Worm (Caenorhabditis elegans) whole organism, L1 larva: ENCODE data around the gene col-127.

Experiments
- C34B4.2 ChIP-seq: sonication (generic microtip); optimal IDR thresholded peaks from 2 replicates; lab custom pipeline; 2017; ENCODE audit warnings: mild to moderate bottlenecking, missing genetic modification characterization, missing compliant biosample characterization
- Y116A8C.19 ChIP-seq: sonication (generic microtip); optimal IDR thresholded peaks from 2 replicates; lab custom pipeline; 2016; ENCODE audit warnings: missing compliant biosample characterization, missing genetic modification characterization, borderline replicate concordance
- aha-1 ChIP-seq: fragments of 150-350 bp; optimal IDR thresholded peaks from 2 replicates; lab custom pipeline; 2014; ENCODE audit warnings: missing biosample characterization, missing genetic modification characterization
- blmp-1 ChIP-seq: fragments of 150-350 bp; optimal IDR thresholded peaks from 2 replicates; lab custom pipeline; 2014; ENCODE audit warnings: missing biosample characterization, missing genetic modification characterization
- ceh-88 ChIP-seq: fragments of 200-800 bp; sonication (Bioruptor generic); IDR thresholded peaks from 2 replicates; pipeline ENCODE4 v1.3.6; 2022; ENCODE audit warnings: missing genetic modification characterization, missing compliant biosample characterization
- dpl-1 ChIP-seq, 3 experiments: fragments of 150-350 bp in 2 of 3; sonication (generic microtip) in 1 of 3; optimal IDR thresholded peaks; 2 replicates each; lab custom pipeline; 2014 to 2017; ENCODE audit warnings: missing biosample characterization in 3 of 3, missing genetic modification characterization in 3 of 3, missing genetic modification reagents in 3 of 3
- efl-1 ChIP-seq, 4 experiments: fragments of 150-350 bp; optimal IDR thresholded peaks in 3 of 4; peaks in 1 of 4; 1 replicate in 1 of 4; 2 replicates in 3 of 4; lab custom pipeline; 2014; ENCODE audit warnings: missing biosample characterization in 2 of 4, missing genetic modification characterization in 2 of 4, missing genetic modification reagents in 2 of 4
- egl-27 ChIP-seq, 2 experiments: fragments of 150-350 bp in 1 of 2; sonication (generic microtip); optimal IDR thresholded peaks; 3 replicates each; lab custom pipeline; 2017 to 2018; ENCODE audit warnings: missing biosample characterization in 2 of 2, missing genetic modification characterization in 2 of 2, missing genetic modification reagents in 2 of 2
- elt-2 ChIP-seq: sonication (generic microtip); optimal IDR thresholded peaks from 2 replicates; lab custom pipeline; 2016; ENCODE audit warnings: missing genetic modification characterization, mild to moderate bottlenecking, inconsistent platforms, missing compliant biosample characterization, missing genetic modification reagents
- mab-9 ChIP-seq: fragments of 200-800 bp; sonication (Bioruptor generic); IDR thresholded peaks from 2 replicates; pipeline ENCODE4 v1.3.6; 2022; ENCODE audit warnings: missing genetic modification reagents, missing genetic modification characterization, missing compliant biosample characterization
- mef-2 ChIP-seq: fragments of 150-350 bp; optimal IDR thresholded peaks from 2 replicates; lab custom pipeline; 2014; ENCODE audit warnings: missing biosample characterization, missing genetic modification characterization
- nhr-11 ChIP-seq: fragments of 150-350 bp; optimal IDR thresholded peaks from 2 replicates; lab custom pipeline; 2014; ENCODE audit warnings: missing biosample characterization, missing genetic modification characterization
- nhr-237 ChIP-seq: fragments of 150-350 bp; optimal IDR thresholded peaks from 2 replicates; lab custom pipeline; 2014; ENCODE audit warnings: missing biosample characterization, missing genetic modification characterization
- nhr-28 ChIP-seq: fragments of 150-350 bp; optimal IDR thresholded peaks from 2 replicates; lab custom pipeline; 2014; ENCODE audit warnings: missing biosample characterization, missing genetic modification characterization
- nhr-85 ChIP-seq: sonication (generic microtip); peaks from one replicate; lab custom pipeline; 2016; ENCODE audit warnings: missing genetic modification characterization, inconsistent platforms, missing compliant biosample characterization
- nhr-90 ChIP-seq: sonication (generic microtip); optimal IDR thresholded peaks from 2 replicates; lab custom pipeline; 2016; ENCODE audit warnings: mild to moderate bottlenecking, missing genetic modification characterization, missing compliant biosample characterization; ENCODE audit not compliant: poor library complexity
- pqm-1 ChIP-seq: sonication (generic microtip); optimal IDR thresholded peaks from 3 replicates; lab custom pipeline; 2017; ENCODE audit warnings: missing biosample characterization, missing genetic modification characterization
- sox-4 ChIP-seq: sonication (generic microtip); optimal IDR thresholded peaks from 2 replicates; lab custom pipeline; 2016; ENCODE audit warnings: missing genetic modification characterization, missing compliant biosample characterization
- unc-86 ChIP-seq: sonication (generic microtip); optimal IDR thresholded peaks from 2 replicates; lab custom pipeline; 2016; ENCODE audit warnings: missing genetic modification characterization, missing compliant biosample characterization

Gene col-127

ce11 chrIV:11229013-11229412 lies 37.0 kb downstream of the col-127 start:
- TF ChIP-seq nhr-237 (tag; lab: Kevin White, UChicago), result no peak
- no peak for TF ChIP-seq efl-1 (optimal IDR thresholded peaks at IDR 0.05; lab: Kevin White, UChicago)
- peak in 1 of 2 experiments; percentile 78 for TF ChIP-seq efl-1 (GFP tag; optimal IDR thresholded peaks at IDR 0.05 in 1 of 2; lab: Kevin White, UChicago)

- TF ChIP-seq sox-4 (no peak), mab-9 (no peak)
These were observed 39.4 kb downstream of the col-127 start for ce11 chrIV:11226545-11226944.

- TF ChIP-seq blmp-1 (tag; lab: Kevin White, UChicago) (peak; percentile 29), efl-1 (optimal IDR thresholded peaks at IDR 0.05; lab: Kevin White, UChicago) (no peak), efl-1 (GFP tag; optimal IDR thresholded peaks at IDR 0.05 in 1 of 2; lab: Kevin White, UChicago) (peak in 1 of 2 experiments; percentile 21), nhr-28 (no peak)
These were observed 40.8 kb downstream of the col-127 start, which contains the start of gene col-125 for ce11 chrIV:11225206-11225605. TSS of gene col-125 (plus strand) at chrIV:11225506.

ce11 chrIV:11223878-11224277 lies 42.1 kb downstream of the col-127 start, which contains the start of gene C29F4.3:
TSS of gene C29F4.3 (minus strand) at chrIV:11223978.
- TF ChIP-seq elt-2 (tag; lab: Kevin White, UChicago) (no peak), nhr-28 (no peak), ceh-88 (GFP tag; lab: Robert Waterston, UW) (no peak)

- TF ChIP-seq unc-86 (tag; lab: Kevin White, UChicago) (no peak), pqm-1 (tag; lab: Kevin White, UChicago) (no peak), blmp-1 (tag; lab: Kevin White, UChicago) (no peak), nhr-90 (tag; lab: Kevin White, UChicago) (no peak), egl-27 (tag; optimal IDR thresholded peaks at IDR 0.05; lab: Kevin White, UChicago) (no peak), aha-1 (no peak), mef-2 (tag; lab: Kevin White, UChicago) (no peak), nhr-11 (no peak), dpl-1 (GFP tag; optimal IDR thresholded peaks at IDR 0.05; lab: Kevin White, UChicago) (no peak), C34B4.2 (no peak), nhr-85 (tag; lab: Kevin White, UChicago) (no peak), Y116A8C.19 (tag; lab: Kevin White, UChicago) (no peak), nhr-237 (tag; lab: Kevin White, UChicago) (no peak)
These were observed 48.0 kb downstream of the col-127 start, which contains the start of gene zip-6 for ce11 chrIV:11218037-11218436. TSS of gene zip-6 (minus strand) at chrIV:11218137.
